Worm (Caenorhabditis elegans) whole organism, late embryonic: Measurements from ENCODE around the gene srw-123.

Experiments
- C38D4.7 ChIP-seq: fragments of 200-800 bp; sonication (Bioruptor generic); optimal IDR thresholded peaks from 2 replicates; lab custom pipeline; 2018; ENCODE audit warnings: mild to moderate bottlenecking, missing genetic modification characterization, moderate library complexity, missing compliant biosample characterization
- K02D7.2 ChIP-seq: sonication (generic microtip); optimal IDR thresholded peaks from 2 replicates; lab custom pipeline; 2017; ENCODE audit warnings: mild to moderate bottlenecking, missing genetic modification characterization, missing compliant biosample characterization
- Y22D7AL.16 ChIP-seq: sonication (generic microtip); optimal IDR thresholded peaks from 2 replicates; lab custom pipeline; 2016; ENCODE audit warnings: missing genetic modification characterization, missing compliant biosample characterization
- ahr-1 ChIP-seq: sonication (generic microtip); optimal IDR thresholded peaks from 2 replicates; lab custom pipeline; 2016; ENCODE audit warnings: missing genetic modification characterization, missing compliant biosample characterization
- ama-1 ChIP-seq: fragments of 150-350 bp; optimal IDR thresholded peaks from 2 replicates; lab custom pipeline; 2014
- ceh-24 ChIP-seq: sonication (generic microtip); optimal IDR thresholded peaks from 2 replicates; lab custom pipeline; 2016; ENCODE audit warnings: mild to moderate bottlenecking, missing genetic modification characterization, missing compliant biosample characterization
- ceh-45 ChIP-seq: fragments of 200-800 bp; sonication (Bioruptor generic); IDR thresholded peaks from 2 replicates; pipeline ENCODE4 v1.3.6; 2022; ENCODE audit warnings: missing genetic modification reagents, missing genetic modification characterization, missing compliant biosample characterization
- ceh-48 ChIP-seq: sonication (generic microtip); optimal IDR thresholded peaks from 2 replicates; lab custom pipeline; 2016; ENCODE audit warnings: missing genetic modification characterization, inconsistent platforms, missing compliant biosample characterization
- che-1 ChIP-seq: sonication (generic microtip); optimal IDR thresholded peaks from 2 replicates; lab custom pipeline; 2016; ENCODE audit warnings: mild to moderate bottlenecking, missing genetic modification characterization, missing compliant biosample characterization
- dmd-4 ChIP-seq: sonication (generic microtip); optimal IDR thresholded peaks from 2 replicates; lab custom pipeline; 2016; ENCODE audit warnings: borderline replicate concordance, missing genetic modification characterization, missing compliant biosample characterization
- elt-2 ChIP-seq: sonication (generic microtip); optimal IDR thresholded peaks from 2 replicates; lab custom pipeline; 2016; ENCODE audit warnings: missing genetic modification reagents, missing genetic modification characterization, missing compliant biosample characterization
- elt-4 ChIP-seq: sonication (generic microtip); optimal IDR thresholded peaks from 2 replicates; lab custom pipeline; 2016; ENCODE audit warnings: missing genetic modification characterization, missing compliant biosample characterization
- ets-4 ChIP-seq: sonication (generic microtip); optimal IDR thresholded peaks from 2 replicates; lab custom pipeline; 2016; ENCODE audit warnings: missing genetic modification characterization, missing compliant biosample characterization
- fkh-10 ChIP-seq: fragments of 150-350 bp; optimal IDR thresholded peaks from 2 replicates; lab custom pipeline; 2014; ENCODE audit warnings: missing biosample characterization, missing genetic modification reagents, missing genetic modification characterization
- hlh-13 ChIP-seq: fragments of 200-800 bp; sonication (Bioruptor generic); optimal IDR thresholded peaks from 2 replicates; lab custom pipeline; 2018; ENCODE audit warnings: mild to moderate bottlenecking, missing genetic modification characterization, missing compliant biosample characterization
- hlh-15 ChIP-seq: sonication (generic microtip); optimal IDR thresholded peaks from 2 replicates; lab custom pipeline; 2016; ENCODE audit warnings: missing genetic modification characterization, missing compliant biosample characterization
- hlh-30 ChIP-seq: sonication (generic microtip); optimal IDR thresholded peaks from 2 replicates; lab custom pipeline; 2017; ENCODE audit warnings: antibody characterized with exemption, missing genetic modification characterization, missing compliant biosample characterization; ENCODE audit not compliant: insufficient read depth
- hlh-6 ChIP-seq: sonication (generic microtip); optimal IDR thresholded peaks from 2 replicates; lab custom pipeline; 2016; ENCODE audit warnings: missing genotype, missing genetic modification characterization, missing compliant biosample characterization
- lim-6 ChIP-seq: sonication (generic microtip); optimal IDR thresholded peaks from 2 replicates; lab custom pipeline; 2016; ENCODE audit warnings: missing genetic modification characterization, missing compliant biosample characterization
- madf-2 ChIP-seq: sonication (generic microtip); optimal IDR thresholded peaks from 2 replicates; lab custom pipeline; 2017; ENCODE audit warnings: missing genetic modification characterization, missing compliant biosample characterization
- mec-3 ChIP-seq: sonication (generic microtip); optimal IDR thresholded peaks from 2 replicates; lab custom pipeline; 2016; ENCODE audit warnings: borderline replicate concordance, missing genetic modification characterization, missing compliant biosample characterization
- nhr-11 ChIP-seq: fragments of 150-350 bp; optimal IDR thresholded peaks from 2 replicates; lab custom pipeline; 2014; ENCODE audit warnings: missing biosample characterization, missing genetic modification characterization
- npax-4 ChIP-seq: sonication (generic microtip); optimal IDR thresholded peaks from 2 replicates; lab custom pipeline; 2016; ENCODE audit warnings: missing genetic modification characterization, missing compliant biosample characterization
- odd-2 ChIP-seq: sonication (generic microtip); optimal IDR thresholded peaks from 2 replicates; lab custom pipeline; 2017; ENCODE audit warnings: antibody characterized with exemption, mild to moderate bottlenecking, missing genetic modification characterization, missing compliant biosample characterization
- pag-3 ChIP-seq: sonication (generic microtip); optimal IDR thresholded peaks from 2 replicates; lab custom pipeline; 2016; ENCODE audit warnings: missing compliant biosample characterization, missing genetic modification characterization, borderline replicate concordance
- pat-9 ChIP-seq: fragments of 200-800 bp; sonication (Bioruptor generic); optimal IDR thresholded peaks from 2 replicates; lab custom pipeline; 2018; ENCODE audit warnings: mild to moderate bottlenecking, missing genetic modification characterization, moderate library complexity, missing compliant biosample characterization
- pha-2 ChIP-seq: sonication (generic microtip); optimal IDR thresholded peaks from 2 replicates; lab custom pipeline; 2017; ENCODE audit warnings: mild to moderate bottlenecking, missing genetic modification characterization, missing compliant biosample characterization
- pqm-1 ChIP-seq: sonication (generic microtip); optimal IDR thresholded peaks from 2 replicates; lab custom pipeline; 2016; ENCODE audit warnings: missing genetic modification characterization, missing compliant biosample characterization
- ref-2 ChIP-seq: sonication (generic microtip); optimal IDR thresholded peaks from 2 replicates; lab custom pipeline; 2016; ENCODE audit warnings: missing genetic modification characterization, missing compliant biosample characterization
- sox-4 ChIP-seq: sonication (generic microtip); optimal IDR thresholded peaks from 2 replicates; lab custom pipeline; 2017; ENCODE audit warnings: mild to moderate bottlenecking, missing genetic modification characterization, inconsistent platforms, missing compliant biosample characterization
- syd-9 ChIP-seq: sonication (generic microtip); optimal IDR thresholded peaks from 2 replicates; lab custom pipeline; 2016; ENCODE audit warnings: mild to moderate bottlenecking, missing genetic modification characterization, moderate library complexity, missing compliant biosample characterization
- tbx-2 ChIP-seq: sonication (generic microtip); optimal IDR thresholded peaks from 2 replicates; lab custom pipeline; 2016; ENCODE audit warnings: missing genetic modification characterization, missing compliant biosample characterization
- tbx-7 ChIP-seq: sonication (generic microtip); optimal IDR thresholded peaks from 2 replicates; lab custom pipeline; 2016; ENCODE audit warnings: missing genotype, missing genetic modification characterization, missing compliant biosample characterization
- unc-3 ChIP-seq, 2 experiments: fragments of 200-800 bp in 1 of 2; sonication (Bioruptor generic) in 1 of 2; sonication (generic microtip) in 1 of 2; conservative IDR thresholded peaks in 1 of 2; optimal IDR thresholded peaks in 1 of 2; 2 replicates each; pipeline versions ENCODE4 v1.3.6 to Lab custom; 2016 to 2022; ENCODE audit warnings: missing compliant biosample characterization in 2 of 2, missing genetic modification characterization in 2 of 2, missing genetic modification reagents in 1 of 2
- ztf-16 ChIP-seq: sonication (generic microtip); optimal IDR thresholded peaks from 2 replicates; lab custom pipeline; 2017; ENCODE audit warnings: missing genetic modification characterization, missing compliant biosample characterization

srw-123 gene

ce11 chrV:2991485-2991884 lies 16.3 kb upstream of the srw-123 start, which contains the start of gene srw-121:
Gene srw-121, minus strand, starts transcription at chrV:2991585.
- TF ChIP-seq unc-3 (GFP tag; conservative IDR thresholded peaks at IDR 0.05; lab: Robert Waterston, UW) (no peak), unc-3 (tag; optimal IDR thresholded peaks at IDR 0.05; lab: Kevin White, UChicago) (no peak), pat-9 (tag; lab: Kevin White, UChicago) (no peak), mec-3 (tag; lab: Kevin White, UChicago) (no peak), tbx-2 (tag; lab: Kevin White, UChicago) (no peak), hlh-30 (tag; lab: Kevin White, UChicago) (no peak), K02D7.2 (no peak), ceh-48 (no peak), ets-4 (no peak), hlh-6 (tag; lab: Kevin White, UChicago) (no peak), ahr-1 (tag; lab: Kevin White, UChicago) (no peak), pqm-1 (tag; lab: Kevin White, UChicago) (no peak), npax-4 (no peak)

- TF ChIP-seq ama-1 (no peak), ceh-45 (GFP tag; lab: Robert Waterston, UW) (no peak), hlh-13 (GFP tag; lab: Kevin White, UChicago) (no peak), pha-2 (tag; lab: Kevin White, UChicago) (no peak), sox-4 (no peak), tbx-7 (tag; lab: Kevin White, UChicago) (no peak), ceh-48 (no peak)
These were observed 12.2 kb upstream of the srw-123 start, which contains the start of gene srh-85 for ce11 chrV:2987407-2987806. Gene srh-85, minus strand, starts transcription at chrV:2987507.

- TF ChIP-seq elt-2 (tag; lab: Kevin White, UChicago): no peak
- no peak for TF ChIP-seq madf-2 (tag; lab: Kevin White, UChicago)
- no peak for TF ChIP-seq ceh-48
- TF ChIP-seq lim-6: no peak
- TF ChIP-seq elt-4: no peak
- TF ChIP-seq odd-2 (tag; lab: Kevin White, UChicago): no peak
These were observed 10.1 kb upstream of the srw-123 start, which contains the start of gene srw-139 for ce11 chrV:2985309-2985708. Gene srw-139, minus strand, starts transcription at chrV:2985409.

DNA sequence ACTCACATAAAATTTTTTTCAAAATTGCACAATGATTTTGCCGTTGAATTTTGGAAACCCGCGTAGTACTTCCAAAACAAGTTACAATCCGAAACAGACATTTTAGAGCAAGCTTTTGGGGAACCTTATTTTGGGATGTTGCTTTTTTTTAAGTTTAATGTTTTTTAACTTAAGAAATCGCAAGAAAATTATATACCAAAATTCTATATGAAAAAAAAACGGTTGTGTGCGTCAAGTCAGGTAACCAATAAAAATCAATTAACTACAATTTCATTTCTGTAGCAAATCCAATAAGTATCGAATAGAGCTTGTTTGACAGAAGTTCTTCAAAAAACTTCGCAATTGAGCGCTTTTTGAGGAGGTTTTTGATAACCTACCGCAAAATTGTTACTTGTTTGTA lies 8.2 kb upstream of the srw-123 start, which contains the start of gene srw-117:
Gene srw-117, minus strand, starts transcription at position 101 of the 400 bp plus-strand sequence.
- TF ChIP-seq C38D4.7 (GFP tag; lab: Kevin White, UChicago) (no peak), hlh-15 (tag; lab: Kevin White, UChicago) (no peak), pag-3 (tag; lab: Kevin White, UChicago) (no peak), ref-2 (tag; lab: Kevin White, UChicago) (no peak), syd-9 (tag; lab: Kevin White, UChicago) (no peak), fkh-10 (GFP tag; lab: Kevin White, UChicago) (no peak), Y22D7AL.16 (tag; lab: Kevin White, UChicago) (no peak)

DNA sequence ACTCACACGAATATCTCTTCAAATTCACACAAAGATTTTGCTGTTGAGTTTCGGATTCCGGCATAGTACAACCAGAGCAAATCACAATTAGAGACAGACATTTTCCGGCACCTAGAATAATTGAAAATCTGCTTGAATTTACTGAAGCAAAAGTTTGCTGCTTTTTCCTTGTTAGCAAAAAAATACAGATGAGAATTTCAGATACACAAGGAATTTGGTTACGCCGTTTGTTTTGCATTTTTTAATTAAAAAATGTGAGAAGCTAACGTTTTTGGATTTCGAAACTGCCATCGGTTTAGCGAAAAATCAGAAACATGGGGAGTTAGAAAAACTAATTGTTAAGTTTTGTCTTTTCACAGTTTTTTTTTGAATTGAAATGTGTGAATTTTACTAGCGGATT lies 4.8 kb upstream of the srw-123 start, which contains the start of gene srw-118:
Gene srw-118, minus strand, starts transcription at position 101 of the 400 bp plus-strand sequence.
- TF ChIP-seq ceh-48: no peak
- no peak for TF ChIP-seq ztf-16
- no peak for TF ChIP-seq tbx-7 (tag; lab: Kevin White, UChicago)
- TF ChIP-seq nhr-11 (tag; lab: Kevin White, UChicago): no peak
- TF ChIP-seq che-1: no peak
- no peak for TF ChIP-seq C38D4.7 (GFP tag; lab: Kevin White, UChicago)
- TF ChIP-seq dmd-4 (tag; lab: Kevin White, UChicago): no peak
- TF ChIP-seq fkh-10 (GFP tag; lab: Kevin White, UChicago): no peak
- no peak for TF ChIP-seq madf-2 (tag; lab: Kevin White, UChicago)
- no peak for TF ChIP-seq ceh-24 (tag; lab: Kevin White, UChicago)
